Fruit fly (Drosophila melanogaster): ENCODE results near the gene Herp.

Herp gene

dm6 chr2L:7799804-7800433 is at the start of gene Herp, which contains the start of gene r2d2 (continued):
- TF ChIP-seq CG9817 (tag; optimal IDR thresholded peaks at IDR 0.05) (peak; percentile 92), nau (GFP tag; optimal IDR thresholded peaks at IDR 0.05) (peak; percentile 84), TFAM (GFP tag; optimal IDR thresholded peaks at IDR 0.05) (peak; percentile 50), gem (tag; optimal IDR thresholded peaks at IDR 0.05) (peak; percentile 93), CG13894 (tag; optimal IDR thresholded peaks at IDR 0.05) (peak; percentile 93), CrebB (tag; optimal IDR thresholded peaks at IDR 0.05) (peak; percentile 81), tio (GFP tag; optimal IDR thresholded peaks at IDR 0.05) (peak; percentile 87), zfh1 (GFP tag; IDR thresholded peaks at IDR 0.05) (peak; percentile 86), Side (GFP tag; optimal IDR thresholded peaks at IDR 0.05) (peak; percentile 94), fd96Cb (tag; optimal IDR thresholded peaks at IDR 0.05) (peak; percentile 81), seq (GFP tag; IDR thresholded peaks at IDR 0.05) (peak; percentile 70), NfI (GFP tag; optimal IDR thresholded peaks at IDR 0.05) (peak; percentile 88), Hmx (GFP tag; optimal IDR thresholded peaks at IDR 0.05) (peak; percentile 83), luna (GFP tag; optimal IDR thresholded peaks at IDR 0.05) (peak; percentile 78), HLH3B (GFP tag; IDR thresholded peaks at IDR 0.05) (peak; percentile 86), Drgx (GFP tag; IDR thresholded peaks at IDR 0.05) (peak; percentile 84), CG4282 (GFP tag; optimal IDR thresholded peaks at IDR 0.05) (peak; percentile 90), ATbp (GFP tag; optimal IDR thresholded peaks at IDR 0.05) (peak; percentile 67), Bgb (GFP tag; IDR thresholded peaks at IDR 0.05; ENCODE audit: partially characterized antibody) (peak; percentile 77), Xrp1 (GFP tag; IDR thresholded peaks at IDR 0.05) (peak; percentile 90), repo (GFP tag; optimal IDR thresholded peaks at IDR 0.05) (peak; percentile 90), Doc2 (GFP tag; IDR thresholded peaks at IDR 0.05) (no peak; the same call in none of the 2 replicates), CG3995 (GFP tag; optimal IDR thresholded peaks at IDR 0.05) (peak; percentile 100), CG32772 (GFP tag; IDR thresholded peaks at IDR 0.05) (peak; percentile 92), dm (GFP tag; optimal IDR thresholded peaks at IDR 0.05) (peak; percentile 93), CG6254 (GFP tag; optimal IDR thresholded peaks at IDR 0.05) (peak; percentile 24), gsb-n (tag; optimal IDR thresholded peaks at IDR 0.05) (peak; percentile 79), CG4617 (GFP tag; optimal IDR thresholded peaks at IDR 0.05; ENCODE audit: borderline replicate concordance) (peak; percentile 93), Mrtf (GFP tag; IDR thresholded peaks at IDR 0.05) (peak; percentile 83; the same call in 2 of the 3 replicates), cato (GFP tag; optimal IDR thresholded peaks at IDR 0.05; ENCODE audit: borderline replicate concordance) (peak; percentile 66), fd3F (GFP tag; optimal IDR thresholded peaks at IDR 0.05) (peak; percentile 84), CG4404 (GFP tag; IDR thresholded peaks at IDR 0.05) (peak; percentile 90), CG1792 (GFP tag; optimal IDR thresholded peaks at IDR 0.05) (peak; percentile 91), CG9727 (GFP tag; optimal IDR thresholded peaks at IDR 0.05) (peak; percentile 90), exex (tag; optimal IDR thresholded peaks at IDR 0.05) (peak; percentile 65), gcm (GFP tag; optimal IDR thresholded peaks at IDR 0.05) (peak; percentile 71), CG6791 (GFP tag; IDR thresholded peaks at IDR 0.05; ENCODE audit: partially characterized antibody) (peak; percentile 58; the same call in 2 of the 3 replicates), CG15269 (tag; optimal IDR thresholded peaks at IDR 0.05) (peak; percentile 90), CG7745 (tag; optimal IDR thresholded peaks at IDR 0.05) (peak; percentile 21), mam (GFP tag; optimal IDR thresholded peaks at IDR 0.05) (peak; percentile 96), Stat92E (GFP tag; optimal IDR thresholded peaks at IDR 0.05) (peak in 1 of 3 experiments; percentile 66), CG2202 (tag; optimal IDR thresholded peaks at IDR 0.05) (peak; percentile 76), CG11085 (GFP tag; IDR thresholded peaks at IDR 0.05) (peak; percentile 86), D (optimal IDR thresholded peaks at IDR 0.05) (no peak), D (GFP tag; optimal IDR thresholded peaks at IDR 0.05) (peak; percentile 82), hbn (GFP tag; IDR thresholded peaks at IDR 0.05; ENCODE audit: partially characterized antibody) (peak; percentile 73), tna (GFP tag; IDR thresholded peaks at IDR 0.05; ENCODE audit: partially characterized antibody) (no peak; the same call in 1 of the 2 replicates), sqz (GFP tag; optimal IDR thresholded peaks at IDR 0.05) (peak; percentile 75), CG10462 (GFP tag; optimal IDR thresholded peaks at IDR 0.05) (peak; percentile 60)
